Worm (Caenorhabditis elegans) whole organism, L4/young adult: ENCODE data around the gene clec-166.

Source experiments
- W03F9.2 ChIP-seq: fragments of 150-350 bp; optimal IDR thresholded peaks from 2 replicates; lab custom pipeline; 2014; ENCODE audit warnings: missing biosample characterization, missing genetic modification characterization
- dao-5 ChIP-seq: sonication (generic microtip); optimal IDR thresholded peaks from 2 replicates; lab custom pipeline; 2016; ENCODE audit warnings: missing genotype, missing genetic modification characterization, moderate library complexity, missing compliant biosample characterization
- him-1 ChIP-seq: sonication (generic microtip); optimal IDR thresholded peaks from 2 replicates; lab custom pipeline; 2016; ENCODE audit warnings: missing genotype, missing genetic modification reagents, missing genetic modification characterization, missing compliant biosample characterization

Gene clec-166

DNA sequence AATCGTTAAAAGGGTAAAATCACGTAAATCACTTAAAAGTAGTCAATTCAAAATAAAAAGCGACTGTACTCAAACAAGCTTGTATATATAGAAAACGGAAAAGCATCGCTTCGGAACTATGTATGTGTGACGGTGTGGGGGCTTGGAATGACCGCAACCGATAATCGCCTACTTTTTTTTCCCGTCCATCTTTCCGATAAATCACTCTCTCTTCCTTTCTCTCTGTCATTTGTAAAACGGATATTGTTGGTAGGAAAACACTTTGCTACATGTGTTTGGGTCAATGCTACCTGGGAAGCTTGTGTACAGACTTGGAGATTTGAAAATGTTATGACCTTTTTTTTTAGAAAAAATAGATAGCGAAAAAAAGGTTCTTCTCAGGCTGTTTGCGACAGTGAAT, 26.4 kb downstream of the clec-166 start:
- TF ChIP-seq W03F9.2 (tag; lab: Kevin White, UChicago) = no peak
- no peak for TF ChIP-seq dao-5
- TF ChIP-seq him-1 (tag; lab: Kevin White, UChicago) = no peak

DNA sequence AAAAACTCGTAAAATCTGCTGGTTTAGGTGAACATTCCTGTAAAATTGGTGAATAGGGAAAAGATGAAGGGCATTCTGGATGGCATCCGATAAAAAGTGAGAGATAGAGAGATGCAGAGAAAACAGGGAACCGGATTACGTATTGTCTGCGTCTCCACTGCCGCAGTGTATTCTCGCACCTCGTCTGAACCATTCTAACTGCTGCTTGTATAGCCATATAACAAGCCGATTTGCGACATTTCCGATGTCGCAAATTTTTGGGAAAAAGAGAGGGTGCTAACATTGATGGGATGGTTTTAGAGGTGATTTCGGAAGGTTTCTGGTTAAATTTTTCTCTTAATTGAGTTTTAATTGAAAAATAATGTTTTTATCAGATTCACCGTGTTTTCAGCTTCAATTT, 30.0 kb downstream of the clec-166 start, which contains the start of gene W09G12.10:
W09G12.10 (minus strand) TSS at position 121 of the 400 bp plus-strand sequence.
- TF ChIP-seq W03F9.2 (tag; lab: Kevin White, UChicago) (no peak), dao-5 (no peak), him-1 (tag; lab: Kevin White, UChicago) (no peak)

DNA sequence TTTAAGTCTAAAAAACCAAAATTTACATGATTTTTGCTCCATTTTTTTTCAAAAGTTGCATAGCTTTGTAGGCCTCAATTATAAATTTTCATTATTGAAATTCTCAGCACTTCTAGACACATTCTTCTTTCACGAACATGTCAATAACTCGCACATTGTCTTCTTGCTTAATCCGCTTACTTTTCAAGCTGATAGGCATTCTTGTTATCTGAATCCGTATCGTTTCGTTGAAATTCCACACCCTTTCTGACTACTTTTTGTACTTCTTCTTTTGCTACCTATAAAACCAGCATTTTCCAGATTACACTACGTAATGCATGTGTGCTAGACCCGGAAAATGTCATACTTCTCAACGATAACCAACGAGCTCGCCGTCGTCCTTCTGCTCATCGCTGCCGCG, 34.9 kb downstream of the clec-166 start, which contains the start of gene W09G12.9:
W09G12.9 (plus strand) TSS at position 301 of the 400 bp plus-strand sequence.
- TF ChIP-seq dao-5 (no peak), W03F9.2 (tag; lab: Kevin White, UChicago) (no peak), him-1 (tag; lab: Kevin White, UChicago) (no peak)

DNA sequence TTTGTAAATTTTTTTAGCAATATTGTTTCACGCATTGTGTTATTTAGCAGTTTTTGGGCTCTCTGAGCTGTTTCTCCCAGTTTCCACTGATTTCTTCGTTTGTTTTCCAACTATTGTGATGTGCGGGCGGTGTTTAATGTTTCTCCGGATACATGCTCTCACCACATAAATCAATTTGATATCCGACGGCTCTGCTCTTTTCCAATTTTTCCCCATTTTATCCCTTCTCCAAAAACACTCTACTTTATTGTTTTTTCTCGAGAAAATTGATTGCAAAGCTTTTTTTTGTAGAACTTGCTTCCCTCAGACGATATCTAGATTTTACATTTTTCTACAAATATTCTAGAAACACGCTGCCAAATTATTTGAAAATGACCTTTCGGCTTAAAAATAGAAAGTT, 35.6 kb downstream of the clec-166 start:
- TF ChIP-seq him-1 (tag; lab: Kevin White, UChicago) (no peak), W03F9.2 (tag; lab: Kevin White, UChicago) (no peak), dao-5 (no peak)

DNA sequence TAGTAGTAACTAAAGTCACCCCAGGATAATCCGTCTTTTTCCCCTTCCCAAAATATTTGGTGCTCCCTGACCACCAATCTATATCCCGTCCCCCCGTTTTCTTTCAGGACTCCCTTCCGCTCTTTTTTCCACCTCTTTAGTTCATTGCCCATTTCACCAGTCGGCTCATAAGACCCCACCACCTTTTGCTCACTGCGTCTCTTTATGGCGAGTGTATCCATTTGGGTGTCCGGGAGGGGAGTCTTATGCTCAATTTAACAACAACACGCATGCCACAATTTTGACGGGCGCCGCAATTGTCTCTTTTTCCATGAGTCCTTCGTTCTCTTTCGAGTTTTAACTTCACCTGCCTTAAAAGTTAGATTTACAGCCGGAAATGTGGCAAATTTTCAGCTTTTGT, 38.0 kb downstream of the clec-166 start:
- TF ChIP-seq dao-5 = no peak
- no peak for TF ChIP-seq him-1 (tag; lab: Kevin White, UChicago)
- TF ChIP-seq W03F9.2 (tag; lab: Kevin White, UChicago) = no peak

DNA sequence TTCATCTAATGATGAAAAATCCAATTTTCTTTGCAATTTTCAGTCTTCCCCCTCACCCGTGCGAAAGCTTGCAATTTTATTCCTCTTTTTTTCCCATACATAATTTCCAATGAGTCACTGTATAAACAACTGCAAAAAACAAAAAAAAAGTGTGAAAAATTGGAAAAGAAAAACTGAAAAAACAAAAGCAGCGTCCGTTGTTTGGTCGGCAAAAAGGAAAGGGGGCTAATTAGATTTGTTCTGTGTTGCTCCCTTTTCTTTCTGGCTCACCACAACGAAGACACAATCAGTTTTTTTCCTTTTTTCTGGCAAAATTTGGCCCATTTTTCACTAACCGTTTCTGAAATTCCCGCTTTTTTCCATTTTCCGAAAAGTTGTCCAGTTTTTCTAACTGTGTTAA, 38.8 kb downstream of the clec-166 start:
- TF ChIP-seq W03F9.2 (tag; lab: Kevin White, UChicago) = no peak
- no peak for TF ChIP-seq him-1 (tag; lab: Kevin White, UChicago)
- TF ChIP-seq dao-5 = no peak

DNA sequence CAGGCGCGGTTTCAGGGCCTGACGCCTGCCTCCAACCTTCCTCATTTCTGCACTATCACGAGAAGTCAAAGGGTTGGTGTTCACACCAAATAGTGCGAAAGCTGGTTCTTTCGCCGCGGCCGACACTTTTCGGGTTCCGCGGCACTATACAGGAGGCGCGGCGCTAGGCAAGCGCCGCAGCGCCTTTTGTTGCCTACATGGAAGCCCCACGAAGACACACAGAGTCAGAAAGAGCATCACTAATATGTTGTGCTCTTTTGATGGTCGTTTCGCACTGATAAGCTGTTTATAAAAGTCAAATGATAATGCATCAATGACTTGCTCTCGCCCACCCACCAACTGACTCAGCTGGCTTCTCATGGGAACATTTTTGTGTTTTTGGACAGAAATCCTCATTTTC, 39.2 kb downstream of the clec-166 start:
- TF ChIP-seq W03F9.2 (tag; lab: Kevin White, UChicago) (no peak), him-1 (tag; lab: Kevin White, UChicago) (no peak), dao-5 (no peak)

DNA sequence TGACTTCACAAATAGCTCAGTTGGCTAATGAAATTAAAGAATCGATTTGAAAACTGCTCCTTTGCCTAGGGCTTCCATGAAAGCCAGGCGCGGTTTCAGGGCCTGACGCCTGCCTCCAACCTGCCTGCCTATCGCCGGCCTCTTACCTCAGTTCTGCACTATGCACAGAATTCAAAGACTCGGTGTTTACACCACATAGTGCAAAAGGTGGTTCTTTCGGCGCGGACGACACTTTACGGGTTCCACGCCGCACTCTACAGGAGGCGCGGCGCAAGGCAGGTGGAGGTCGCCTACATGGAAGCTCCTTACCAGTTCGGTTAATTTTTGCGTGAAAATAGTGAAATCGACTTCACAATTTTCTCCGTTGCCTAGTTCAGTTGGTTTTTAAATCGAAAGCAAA, 41.3 kb downstream of the clec-166 start:
- TF ChIP-seq dao-5 (no peak), him-1 (tag; lab: Kevin White, UChicago) (no peak), W03F9.2 (tag; lab: Kevin White, UChicago) (no peak)

DNA sequence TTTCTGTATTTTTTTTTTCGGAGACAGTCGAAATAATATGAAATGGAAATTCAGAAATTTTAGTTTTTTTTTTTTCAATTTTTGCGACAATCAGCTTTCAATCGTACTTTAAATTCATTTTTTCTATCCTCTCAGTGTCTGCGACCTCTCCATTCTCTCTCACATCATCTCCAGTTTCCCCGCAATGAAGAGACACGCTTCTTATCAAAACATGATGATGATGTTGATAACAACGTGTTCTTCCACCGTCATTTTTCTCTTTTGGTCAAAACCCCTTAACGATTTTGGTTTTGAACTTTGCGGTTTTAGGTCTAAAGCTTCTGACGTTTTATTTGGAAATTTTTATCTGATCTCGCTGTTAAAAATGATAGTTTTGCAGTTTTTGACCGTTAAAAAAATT, 41.8 kb downstream of the clec-166 start:
- TF ChIP-seq him-1 (tag; lab: Kevin White, UChicago) (no peak), W03F9.2 (tag; lab: Kevin White, UChicago) (no peak), dao-5 (no peak)

DNA sequence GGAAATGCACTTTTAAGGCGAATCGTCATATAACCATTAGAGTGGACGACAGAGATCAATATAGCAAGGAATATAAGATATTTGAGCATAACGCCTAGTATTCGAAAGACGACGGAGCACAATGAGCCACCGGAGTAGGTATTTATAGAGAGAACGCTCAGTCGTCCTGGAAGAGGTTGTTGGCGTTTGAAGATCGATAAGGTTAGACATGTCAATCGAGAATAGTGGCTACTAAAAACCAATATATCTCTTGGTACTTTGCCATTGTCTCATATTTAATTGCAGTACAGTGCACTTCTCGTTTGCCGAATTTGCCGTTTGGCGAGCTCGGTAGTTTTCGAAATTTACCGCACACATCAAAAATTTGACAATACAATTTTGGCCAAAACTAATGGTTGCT, 43.2 kb downstream of the clec-166 start, which contains the start of gene dsl-1:
dsl-1 (minus strand) TSS at position 101 of the 400 bp plus-strand sequence.
- TF ChIP-seq W03F9.2 (tag; lab: Kevin White, UChicago) (no peak), him-1 (tag; lab: Kevin White, UChicago) (no peak), dao-5 (no peak)

DNA sequence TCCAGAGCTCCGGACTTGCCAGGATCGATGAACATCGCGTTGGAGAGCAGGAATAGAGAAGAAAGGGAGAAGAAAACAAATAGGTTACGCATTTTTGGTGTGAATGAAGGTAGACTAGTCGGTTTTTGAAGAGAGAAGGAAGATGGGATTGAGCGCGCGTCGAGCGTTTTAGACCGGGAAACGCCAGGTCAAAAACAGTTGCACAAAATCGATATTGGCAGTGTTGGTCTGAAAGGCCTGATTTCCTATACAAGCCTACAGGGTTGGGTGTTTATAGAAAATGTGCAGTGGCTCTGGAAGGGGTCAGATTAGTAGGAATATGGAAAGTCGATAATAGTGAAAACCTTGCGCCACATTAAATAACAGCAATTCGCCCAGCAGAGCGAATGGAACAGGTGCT, 46.3 kb downstream of the clec-166 start, which contains the start of gene dsl-2:
dsl-2 (minus strand) TSS at position 101 of the 400 bp plus-strand sequence.
- no peak for TF ChIP-seq dao-5
- no peak for TF ChIP-seq him-1 (tag; lab: Kevin White, UChicago)
- TF ChIP-seq W03F9.2 (tag; lab: Kevin White, UChicago) = no peak

DNA sequence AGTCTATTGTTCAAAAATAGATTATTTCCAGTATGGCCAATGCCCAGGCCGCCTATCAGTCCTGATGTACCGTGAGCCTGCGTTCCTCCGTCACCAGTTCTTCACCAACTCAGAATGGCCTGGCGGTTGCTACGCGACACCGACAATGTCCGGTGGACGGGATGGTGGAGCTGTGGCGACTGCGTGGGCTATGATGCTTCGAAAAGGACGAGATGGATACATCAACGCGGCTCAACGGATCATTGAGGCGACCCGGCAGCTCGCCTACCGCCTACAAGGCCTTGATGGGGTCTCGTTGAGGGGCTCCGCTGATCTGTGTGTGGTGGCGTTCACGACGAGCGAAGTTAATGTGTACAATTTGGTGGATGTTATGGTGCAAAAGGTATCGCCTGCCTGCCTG, 51.6 kb downstream of the clec-166 start:
- no peak for TF ChIP-seq him-1 (tag; lab: Kevin White, UChicago)
